Worm (Caenorhabditis elegans) whole organism, L4/young adult: ENCODE measurements around the gene T11F9.1.

ENCODE experiments used
- W03F9.2 ChIP-seq: fragments of 150-350 bp; optimal IDR thresholded peaks from 2 replicates; lab custom pipeline; 2014; ENCODE audit warnings: missing biosample characterization, missing genetic modification characterization
- dao-5 ChIP-seq: sonication (generic microtip); optimal IDR thresholded peaks from 2 replicates; lab custom pipeline; 2016; ENCODE audit warnings: missing genotype, missing genetic modification characterization, moderate library complexity, missing compliant biosample characterization
- him-1 ChIP-seq: sonication (generic microtip); optimal IDR thresholded peaks from 2 replicates; lab custom pipeline; 2016; ENCODE audit warnings: missing genotype, missing genetic modification reagents, missing genetic modification characterization, missing compliant biosample characterization

DNA sequence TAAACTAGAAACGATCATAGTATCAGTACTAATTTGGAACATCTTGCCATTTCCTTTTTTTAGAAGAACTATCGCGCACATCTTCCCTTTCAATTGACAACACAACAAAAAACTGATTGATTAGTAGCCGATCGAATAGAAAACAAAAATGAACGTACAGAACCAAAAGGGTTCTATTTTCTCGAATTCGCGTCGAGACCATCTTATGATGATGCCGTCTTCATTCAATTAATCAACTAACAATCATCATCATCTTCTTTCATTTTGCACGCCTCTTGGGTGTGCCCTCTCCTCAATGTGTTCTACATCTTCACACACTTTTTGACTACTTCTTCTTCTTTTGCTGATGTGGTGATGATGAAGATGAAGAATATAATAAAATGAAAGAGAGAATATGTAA lies 40.4 kb downstream of the T11F9.1 start:
- TF ChIP-seq dao-5 (tag; lab: Kevin White, UChicago) = no peak
- no peak for TF ChIP-seq him-1 (tag; lab: Kevin White, UChicago)
- no peak for TF ChIP-seq W03F9.2 (tag; lab: Kevin White, UChicago)
